Worm (Caenorhabditis elegans): ENCODE results near the gene col-130.

col-130 gene

ce11 chrIV:12391003-12391637 lies 37.2 kb downstream of the col-130 start, which contains the start of the genes rps-23 and dpm-3 (continued):
- TF ChIP-seq ceh-82 (tag; optimal IDR thresholded peaks at IDR 0.05), result no peak
- peak; percentile 92 to 97 for TF ChIP-seq ZK546.5 (tag; optimal IDR thresholded peaks at IDR 0.05)
- 0 out of 2 replicates have a peak, but pooled peaks have one; percentile 23 for TF ChIP-seq Y75B8A.6 (GFP tag; IDR thresholded peaks at IDR 0.05)
- TF ChIP-seq unc-130 (GFP tag; optimal IDR thresholded peaks at IDR 0.05), result peak; percentile 98
- peak; percentile 88 for TF ChIP-seq hmg-1.1 (GFP tag; IDR thresholded peaks at IDR 0.05)
- TF ChIP-seq F37D6.2 (tag; optimal IDR thresholded peaks at IDR 0.05), result peak; percentile 76
- peak; percentile 39; the same call in 1 of the 2 replicates for TF ChIP-seq Y105C5A.15 (GFP tag; IDR thresholded peaks at IDR 0.05)
- TF ChIP-seq nhr-77 (tag; optimal IDR thresholded peaks at IDR 0.05), result peak; percentile 96
- TF ChIP-seq zip-2 (tag; optimal IDR thresholded peaks at IDR 0.05), result peak; percentile 62
- TF ChIP-seq rbr-2 (tag; optimal IDR thresholded peaks at IDR 0.05), result peak; percentile 90
- peak; percentile 61 for TF ChIP-seq spr-3 (GFP tag; optimal IDR thresholded peaks at IDR 0.05)
- peak; percentile 91 for TF ChIP-seq ceh-20 (GFP tag; IDR thresholded peaks at IDR 0.05)
- peak; percentile 93 for TF ChIP-seq nhr-11 (tag; optimal IDR thresholded peaks at IDR 0.05)
- peak in 1 of 2 experiments; percentile 87 for TF ChIP-seq unc-62 (GFP tag; optimal IDR thresholded peaks at IDR 0.05 in 1 of 2)
- no peak for TF ChIP-seq unc-62 (tag; optimal IDR thresholded peaks at IDR 0.05)
- no peak for TF ChIP-seq nhr-237 (tag; optimal IDR thresholded peaks at IDR 0.05)
- peak; percentile 94 for TF ChIP-seq dve-1 (tag; optimal IDR thresholded peaks at IDR 0.05; ENCODE audit: insufficient read depth)
- peak; percentile 56 for TF ChIP-seq F10B5.3 (tag; optimal IDR thresholded peaks at IDR 0.05)
- TF ChIP-seq daf-12 (tag; optimal IDR thresholded peaks at IDR 0.05), result no peak
- TF ChIP-seq pqm-1 (tag; optimal IDR thresholded peaks at IDR 0.05), result peak; percentile 27
- TF ChIP-seq mdl-1 (tag; optimal IDR thresholded peaks at IDR 0.05), result peak; percentile 29 to 67
- peak; percentile 45 for TF ChIP-seq snpc-4 (tag; optimal IDR thresholded peaks at IDR 0.05)
- TF ChIP-seq ceh-28 (tag; optimal IDR thresholded peaks at IDR 0.05), result no peak
- peak; percentile 71 to 95; a peak in 2 of 4 replicates for TF ChIP-seq madf-5 (GFP tag; IDR thresholded peaks at IDR 0.05)
- TF ChIP-seq ceh-32 (tag; optimal IDR thresholded peaks at IDR 0.05; ENCODE audit: poor library complexity), result peak; percentile 26
- no peak; the same call in 1 of the 2 replicates for TF ChIP-seq F44E2.7 (GFP tag; IDR thresholded peaks at IDR 0.05)
- peak; percentile 85 for TF ChIP-seq nhr-28 (tag; optimal IDR thresholded peaks at IDR 0.05)
- TF ChIP-seq tag-97 (GFP tag; IDR thresholded peaks at IDR 0.05), result peak; percentile 86; the same call in 1 of the 2 replicates
- peak; percentile 93 for TF ChIP-seq hlh-30 (tag; optimal IDR thresholded peaks at IDR 0.05; ENCODE audit: insufficient read depth)
- peak; percentile 78; the same call in 1 of the 2 replicates for TF ChIP-seq tra-1 (GFP tag; IDR thresholded peaks at IDR 0.05)
- TF ChIP-seq D1046.2 (GFP tag; IDR thresholded peaks at IDR 0.05), result peak; percentile 99
- peak; percentile 92 for TF ChIP-seq arid-1 (GFP tag; conservative IDR thresholded peaks at IDR 0.05)
- peak; percentile 54; the same call in 1 of the 2 replicates for TF ChIP-seq lim-7 (GFP tag; IDR thresholded peaks at IDR 0.05)
- peak; percentile 87 for TF ChIP-seq mxl-3 (GFP tag; optimal IDR thresholded peaks at IDR 0.05)
- peak; percentile 97 for TF ChIP-seq dmd-9 (GFP tag; IDR thresholded peaks at IDR 0.05)
- TF ChIP-seq nhr-102 (tag; optimal IDR thresholded peaks at IDR 0.05), result peak; percentile 88
- peak; percentile 85 for TF ChIP-seq lin-1 (GFP tag; IDR thresholded peaks at IDR 0.05)
- peak; percentile 53 to 57 for TF ChIP-seq daf-16 (GFP tag; optimal IDR thresholded peaks at IDR 0.05)
- peak; percentile 87 for TF ChIP-seq daf-16 (tag; optimal IDR thresholded peaks at IDR 0.05)
- peak; percentile 61 for TF ChIP-seq spr-1 (tag; optimal IDR thresholded peaks at IDR 0.05)
- TF ChIP-seq nhr-10 (tag; optimal IDR thresholded peaks at IDR 0.05), result no peak
- peak; percentile 97 for TF ChIP-seq aha-1 (tag)
- TF ChIP-seq vab-7 (GFP tag; IDR thresholded peaks at IDR 0.05), result peak; percentile 86
- TF ChIP-seq zfp-3 (GFP tag; conservative IDR thresholded peaks at IDR 0.05), result peak; percentile 83
- peak; percentile 89 for TF ChIP-seq nhr-25 (tag; optimal IDR thresholded peaks at IDR 0.05; ENCODE audit: borderline replicate concordance, insufficient read depth)
- peak; percentile 91 for TF ChIP-seq madf-9 (GFP tag; conservative IDR thresholded peaks at IDR 0.05)
- no peak for TF ChIP-seq F26F4.8 (GFP tag; conservative IDR thresholded peaks at IDR 0.05)
- TF ChIP-seq F49E8.2 (tag; optimal IDR thresholded peaks at IDR 0.05; ENCODE audit: borderline replicate concordance), result peak; percentile 83
- peak; percentile 90 for TF ChIP-seq lin-38 (GFP tag; IDR thresholded peaks at IDR 0.05)
- peak; percentile 59; the same call in 1 of the 2 replicates for TF ChIP-seq saeg-2 (GFP tag; IDR thresholded peaks at IDR 0.05)
